Fruit fly (Drosophila melanogaster): ENCODE measurements around the gene CG12075.

Gene CG12075

DNA sequence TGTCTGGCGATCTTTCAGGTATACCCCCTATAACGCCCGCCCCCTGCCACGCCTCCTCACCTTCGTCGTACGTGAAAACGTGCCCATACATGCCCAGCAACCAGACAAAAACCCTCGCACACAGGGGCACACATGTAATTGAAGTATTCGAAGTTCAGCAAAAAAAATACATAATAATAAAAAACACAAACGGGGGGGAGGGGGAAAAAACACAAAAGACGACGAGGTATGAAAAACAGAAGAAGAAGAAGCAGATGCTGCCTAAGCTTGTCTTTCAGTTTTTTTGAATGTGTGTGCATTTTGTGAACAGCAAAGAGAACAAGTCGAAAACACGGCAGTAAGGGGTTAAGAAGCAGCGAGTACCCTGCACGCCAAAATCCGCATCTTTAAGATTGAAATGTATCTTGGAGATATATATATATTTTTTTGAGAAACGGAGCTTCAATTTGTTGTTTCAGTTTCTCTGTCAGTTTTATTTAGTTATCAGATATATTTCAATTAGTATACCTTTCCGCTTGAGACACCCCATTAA is 50.8 kb downstream of the CG12075 start (continued):
- TF ChIP-seq fd59A (GFP tag; optimal IDR thresholded peaks at IDR 0.05) (no peak), CG15336 (GFP tag; IDR thresholded peaks at IDR 0.05) (peak; percentile 42), CG7368 (GFP tag; optimal IDR thresholded peaks at IDR 0.05) (no peak), Eip75B (GFP tag; optimal IDR thresholded peaks at IDR 0.05) (no peak), CG16779 (tag; optimal IDR thresholded peaks at IDR 0.05) (no peak), cyc (GFP tag; optimal IDR thresholded peaks at IDR 0.05) (no peak), CG4318 (GFP tag; optimal IDR thresholded peaks at IDR 0.05) (no peak), svp (GFP tag) (peak; percentile 69), ss (GFP tag; optimal IDR thresholded peaks at IDR 0.05) (peak; percentile 39 to 48), Ets96B (tag; optimal IDR thresholded peaks at IDR 0.05) (no peak), CG11902 (GFP tag; optimal IDR thresholded peaks at IDR 0.05) (no peak), CG32006 (GFP tag; optimal IDR thresholded peaks at IDR 0.05) (no peak), Smox (GFP tag; optimal IDR thresholded peaks at IDR 0.05) (peak; percentile 30), CG8632 (GFP tag; optimal IDR thresholded peaks at IDR 0.05) (no peak)

DNA sequence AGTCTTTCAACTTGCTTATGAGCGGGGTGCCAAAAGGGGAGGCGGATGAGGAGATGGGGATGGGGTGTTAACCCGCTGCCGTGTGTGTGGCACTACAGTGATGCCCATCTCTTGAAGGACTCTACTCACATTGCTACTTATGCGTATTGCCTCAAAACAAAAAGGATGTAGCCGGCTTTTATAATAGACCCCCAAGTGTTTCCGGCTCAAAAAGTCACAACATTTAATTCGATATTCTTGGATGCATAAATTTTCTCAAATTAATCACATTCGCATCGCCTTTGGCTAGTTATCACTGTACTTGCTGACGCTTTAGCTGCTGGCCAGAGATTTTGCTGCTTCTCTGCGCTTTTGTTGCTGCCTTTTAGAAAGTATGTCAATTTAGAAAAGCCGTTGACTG is 52.9 kb downstream of the CG12075 start:
- no peak for TF ChIP-seq Eip93F (GFP tag; optimal IDR thresholded peaks at IDR 0.05)
- TF ChIP-seq vri (GFP tag; optimal IDR thresholded peaks at IDR 0.05) = no peak
- peak; percentile 89 for TF ChIP-seq CG32006 (GFP tag; optimal IDR thresholded peaks at IDR 0.05)
- TF ChIP-seq salr (GFP tag; optimal IDR thresholded peaks at IDR 0.05) = peak in 1 of 2 experiments; percentile 30
- peak; percentile 19 for TF ChIP-seq acj6 (GFP tag; optimal IDR thresholded peaks at IDR 0.05)
- peak; percentile 13 for TF ChIP-seq CG8632 (GFP tag; optimal IDR thresholded peaks at IDR 0.05)
- peak; percentile 45 for TF ChIP-seq CG10631 (GFP tag; optimal IDR thresholded peaks at IDR 0.05)
- peak; percentile 77 for TF ChIP-seq CG6276 (GFP tag; optimal IDR thresholded peaks at IDR 0.05)
- TF ChIP-seq svp (GFP tag) = peak; percentile 75
- TF ChIP-seq CG6792 (GFP tag; optimal IDR thresholded peaks at IDR 0.05) = peak; percentile 61
- TF ChIP-seq Sox102F (GFP tag; optimal IDR thresholded peaks at IDR 0.05) = peak; percentile 10
- TF ChIP-seq CG7368 (GFP tag; optimal IDR thresholded peaks at IDR 0.05) = peak; percentile 48
- peak; percentile 77 for TF ChIP-seq eg (GFP tag; IDR thresholded peaks at IDR 0.05)
- TF ChIP-seq CG11902 (GFP tag; optimal IDR thresholded peaks at IDR 0.05) = peak; percentile 34
- TF ChIP-seq CG1621 (tag; optimal IDR thresholded peaks at IDR 0.05) = no peak
- TF ChIP-seq Eip75B (GFP tag; optimal IDR thresholded peaks at IDR 0.05) = peak; percentile 44
- peak; percentile 32; the same call in 1 of the 2 replicates for TF ChIP-seq CG11294 (GFP tag; IDR thresholded peaks at IDR 0.05)
- peak; percentile 43 for TF ChIP-seq cyc (GFP tag; optimal IDR thresholded peaks at IDR 0.05)
- peak; percentile 21 for TF ChIP-seq Smox (GFP tag; optimal IDR thresholded peaks at IDR 0.05)
- no peak for TF ChIP-seq ss (GFP tag; optimal IDR thresholded peaks at IDR 0.05)
- TF ChIP-seq net (GFP tag; optimal IDR thresholded peaks at IDR 0.05) = peak; percentile 36
- peak; percentile 36 for TF ChIP-seq Sox15 (GFP tag; optimal IDR thresholded peaks at IDR 0.05)
- peak; percentile 54 for TF ChIP-seq Lpt (GFP tag; optimal IDR thresholded peaks at IDR 0.05)
- peak; percentile 11 for TF ChIP-seq fd59A (GFP tag; optimal IDR thresholded peaks at IDR 0.05)
- no peak for TF ChIP-seq Blimp-1 (GFP tag; optimal IDR thresholded peaks at IDR 0.05)
- peak; percentile 9 for TF ChIP-seq esn (GFP tag; optimal IDR thresholded peaks at IDR 0.05)
- TF ChIP-seq Ets96B (tag; optimal IDR thresholded peaks at IDR 0.05) = no peak
- peak; percentile 16 for TF ChIP-seq spab (GFP tag; optimal IDR thresholded peaks at IDR 0.05)
- no peak for TF ChIP-seq Ets21C (GFP tag; optimal IDR thresholded peaks at IDR 0.05)
- TF ChIP-seq OdsH (GFP tag; optimal IDR thresholded peaks at IDR 0.05) = peak; percentile 61
- peak; percentile 28; the same call in 1 of the 2 replicates for TF ChIP-seq Gug (GFP tag; IDR thresholded peaks at IDR 0.05)
- TF ChIP-seq CG8119 (GFP tag; IDR thresholded peaks at IDR 0.05) = peak; percentile 81
- TF ChIP-seq Hr38 (GFP tag; optimal IDR thresholded peaks at IDR 0.05) = no peak
- peak; percentile 40 for TF ChIP-seq CG34406 (GFP tag; optimal IDR thresholded peaks at IDR 0.05)
- TF ChIP-seq achi (GFP tag; optimal IDR thresholded peaks at IDR 0.05) = peak; percentile 18
- TF ChIP-seq lz (GFP tag; optimal IDR thresholded peaks at IDR 0.05) = peak; percentile 41
- no peak for TF ChIP-seq CG6854 (GFP tag; optimal IDR thresholded peaks at IDR 0.05)
- peak; percentile 18 for TF ChIP-seq CG10669 (GFP tag; optimal IDR thresholded peaks at IDR 0.05)
- TF ChIP-seq CG6808 (GFP tag; optimal IDR thresholded peaks at IDR 0.05) = peak; percentile 51
- TF ChIP-seq Hr4 (GFP tag; optimal IDR thresholded peaks at IDR 0.05) = peak; percentile 79
- no peak for TF ChIP-seq fkh (GFP tag; optimal IDR thresholded peaks at IDR 0.05)
- TF ChIP-seq dac (GFP tag; optimal IDR thresholded peaks at IDR 0.05) = peak; percentile 68
- TF ChIP-seq CG16779 (tag; optimal IDR thresholded peaks at IDR 0.05) = no peak
- TF ChIP-seq CG9139 (GFP tag; optimal IDR thresholded peaks at IDR 0.05) = no peak
- peak; percentile 45 for TF ChIP-seq CG3032 (tag; optimal IDR thresholded peaks at IDR 0.05)
